Worm (Caenorhabditis elegans) whole organism, L4 larva: ENCODE data around the gene ZK688.10.

Experiments
- T20F7.1 ChIP-seq: fragments of 200-800 bp; sonication (Bioruptor generic); optimal IDR thresholded peaks from 2 replicates; lab custom pipeline; 2018; ENCODE audit warnings: mild to moderate bottlenecking, missing genetic modification characterization, missing compliant biosample characterization
- Y75B8A.6 ChIP-seq: fragments of 200-800 bp; sonication (Bioruptor generic); IDR thresholded peaks from 2 replicates; pipeline ENCODE4 v1.3.6; 2022; ENCODE audit warnings: missing genetic modification reagents, missing genetic modification characterization, missing compliant biosample characterization
- ZK337.2 ChIP-seq: fragments of 200-800 bp; sonication (Bioruptor generic); IDR thresholded peaks from 2 replicates; pipeline ENCODE4 v1.3.6; 2022; ENCODE audit warnings: missing genetic modification reagents, missing genetic modification characterization, missing compliant biosample characterization
- aha-1 ChIP-seq: fragments of 150-350 bp; peaks from one replicate; lab custom pipeline; 2014; ENCODE audit warnings: missing biosample characterization, missing genetic modification characterization
- ceh-28 ChIP-seq: fragments of 150-350 bp; optimal IDR thresholded peaks from 2 replicates; lab custom pipeline; 2014; ENCODE audit warnings: missing biosample characterization, missing genetic modification reagents, missing genetic modification characterization
- ces-1 ChIP-seq: fragments of 150-350 bp; sonication (generic microtip); optimal IDR thresholded peaks from 4 replicates; lab custom pipeline; 2014; ENCODE audit warnings: missing biosample characterization, missing genetic modification reagents, missing genetic modification characterization
- daf-16 ChIP-seq, 3 experiments: sonication (generic microtip); optimal IDR thresholded peaks; 2 replicates each; lab custom pipeline; 2016 to 2017; ENCODE audit warnings: missing genetic modification characterization in 3 of 3, missing genetic modification reagents in 3 of 3, mild to moderate bottlenecking in 2 of 3, missing compliant biosample characterization in 2 of 3, missing biosample characterization in 1 of 3, moderate library complexity in 1 of 3
- dpl-1 ChIP-seq: fragments of 150-350 bp; optimal IDR thresholded peaks from 2 replicates; lab custom pipeline; 2014; ENCODE audit warnings: missing biosample characterization, missing genetic modification reagents, missing genetic modification characterization
- dve-1 ChIP-seq: sonication (generic microtip); optimal IDR thresholded peaks from 2 replicates; lab custom pipeline; 2017; ENCODE audit warnings: antibody characterized with exemption, mild to moderate bottlenecking, missing genetic modification characterization, missing compliant biosample characterization; ENCODE audit not compliant: insufficient read depth
- fkh-10 ChIP-seq: fragments of 150-350 bp; optimal IDR thresholded peaks from 2 replicates; lab custom pipeline; 2014; ENCODE audit warnings: missing biosample characterization, missing genetic modification reagents, missing genetic modification characterization
- hlh-30 ChIP-seq: sonication (generic microtip); optimal IDR thresholded peaks from 2 replicates; lab custom pipeline; 2017; ENCODE audit warnings: antibody characterized with exemption, mild to moderate bottlenecking, missing genetic modification characterization, missing compliant biosample characterization; ENCODE audit not compliant: insufficient read depth
- lin-38 ChIP-seq: fragments of 200-800 bp; sonication (Bioruptor generic); IDR thresholded peaks from 2 replicates; pipeline ENCODE4 v1.3.6; 2022; ENCODE audit warnings: missing genetic modification reagents, missing genetic modification characterization, missing compliant biosample characterization
- lsy-2 ChIP-seq, 2 experiments: fragments of 150-350 bp in 1 of 2; sonication (generic microtip) in 1 of 2; optimal IDR thresholded peaks; 2 replicates each; lab custom pipeline; 2014 to 2017; ENCODE audit warnings: missing biosample characterization in 2 of 2, missing genetic modification characterization in 2 of 2
- mep-1 ChIP-seq: fragments of 150-350 bp; sonication (generic microtip); optimal IDR thresholded peaks from 3 replicates; lab custom pipeline; 2014; ENCODE audit warnings: missing biosample characterization, missing genetic modification characterization
- mes-2 ChIP-seq: sonication (generic microtip); optimal IDR thresholded peaks from 2 replicates; lab custom pipeline; 2016; ENCODE audit warnings: missing genotype, mild to moderate bottlenecking, missing genetic modification characterization, missing compliant biosample characterization; ENCODE audit not compliant: poor library complexity, severe bottlenecking
- nhr-111 ChIP-seq: fragments of 200-800 bp; sonication (Bioruptor generic); optimal IDR thresholded peaks from 2 replicates; lab custom pipeline; 2018; ENCODE audit warnings: mild to moderate bottlenecking, missing genetic modification characterization, missing compliant biosample characterization
- nhr-28 ChIP-seq: fragments of 150-350 bp; optimal IDR thresholded peaks from 2 replicates; lab custom pipeline; 2014; ENCODE audit warnings: missing biosample characterization, missing genetic modification characterization
- nhr-6 ChIP-seq: fragments of 150-350 bp; optimal IDR thresholded peaks from 2 replicates; lab custom pipeline; 2014; ENCODE audit warnings: missing biosample characterization, missing genetic modification characterization
- nhr-76 ChIP-seq: fragments of 150-350 bp; optimal IDR thresholded peaks from 2 replicates; lab custom pipeline; 2014; ENCODE audit warnings: missing biosample characterization, missing genetic modification characterization
- pqm-1 ChIP-seq: sonication (generic microtip); optimal IDR thresholded peaks from 2 replicates; lab custom pipeline; 2017; ENCODE audit warnings: missing biosample characterization, missing genetic modification characterization
- rbr-2 ChIP-seq: sonication (generic microtip); optimal IDR thresholded peaks from 2 replicates; lab custom pipeline; 2016; ENCODE audit warnings: missing genotype, missing genetic modification characterization, missing compliant biosample characterization
- snpc-1.2 ChIP-seq: fragments of 200-800 bp; sonication (Bioruptor generic); IDR thresholded peaks from 2 replicates; pipeline ENCODE4 v1.3.6; 2022; ENCODE audit warnings: missing genetic modification reagents, missing genetic modification characterization, missing compliant biosample characterization
- tag-97 ChIP-seq: fragments of 200-800 bp; sonication (Bioruptor generic); IDR thresholded peaks from 2 replicates; pipeline ENCODE4 v1.3.6; 2022; ENCODE audit warnings: missing genetic modification characterization, missing compliant biosample characterization
- unc-130 ChIP-seq: sonication (generic microtip); optimal IDR thresholded peaks from 2 replicates; lab custom pipeline; 2016; ENCODE audit warnings: missing genetic modification reagents, missing genetic modification characterization, missing compliant biosample characterization
- unc-39 ChIP-seq: sonication (generic microtip); optimal IDR thresholded peaks from 2 replicates; lab custom pipeline; 2017; ENCODE audit warnings: missing biosample characterization, missing genetic modification characterization
- unc-62 ChIP-seq, 3 experiments: fragments of 150-350 bp in 1 of 3; sonication (generic microtip); optimal IDR thresholded peaks in 2 of 3; peaks in 1 of 3; 1 replicate in 1 of 3; 2 replicates in 2 of 3; lab custom pipeline; 2014 to 2017; ENCODE audit warnings: missing biosample characterization in 3 of 3, missing genetic modification characterization in 3 of 3, missing genetic modification reagents in 3 of 3, missing genotype in 1 of 3
- zfp-2 ChIP-seq: sonication (generic microtip); optimal IDR thresholded peaks from 2 replicates; lab custom pipeline; 2016; ENCODE audit warnings: mild to moderate bottlenecking, missing genetic modification characterization, missing compliant biosample characterization
- zfp-3 ChIP-seq: fragments of 200-800 bp; sonication (Bioruptor generic); conservative IDR thresholded peaks from 2 replicates; pipeline ENCODE4 v1.3.6; 2022; ENCODE audit warnings: missing genetic modification reagents, missing genetic modification characterization, missing compliant biosample characterization

Gene ZK688.10

ce11 chrIII:7940819-7941218 lies 44.0 kb upstream of the ZK688.10 start, which contains the start of gene C29E4.12 (continued):
- TF ChIP-seq nhr-6 (tag; lab: Kevin White, UChicago) = peak; percentile 45
- TF ChIP-seq snpc-1.2 (GFP tag; lab: Robert Waterston, UW) = no peak

- TF ChIP-seq nhr-76 = no peak
- no peak for TF ChIP-seq mes-2 (tag; lab: Kevin White, UChicago)
- TF ChIP-seq ceh-28 (tag; lab: Kevin White, UChicago) = no peak
- TF ChIP-seq tag-97 = no peak
- no peak for TF ChIP-seq unc-39 (tag; lab: Kevin White, UChicago)
These were observed 40.7 kb upstream of the ZK688.10 start, which contains the start of gene C29E4.10 for ce11 chrIII:7937548-7937947. TSS of gene C29E4.10 (plus strand) at chrIII:7937848.

ce11 chrIII:7933235-7933634 lies 36.4 kb upstream of the ZK688.10 start, which contains the start of gene ran-2:
TSS of gene ran-2 (plus strand) at chrIII:7933535.
- TF ChIP-seq dve-1 (tag; lab: Kevin White, UChicago) (peak; percentile 16), zfp-2 (tag; lab: Kevin White, UChicago) (no peak), daf-16 (GFP tag; optimal IDR thresholded peaks at IDR 0.05; lab: Kevin White, UChicago) (no peak), daf-16 (tag; optimal IDR thresholded peaks at IDR 0.05; lab: Kevin White, UChicago) (peak; percentile 50), pqm-1 (peak; percentile 22), tag-97 (no peak)

DNA sequence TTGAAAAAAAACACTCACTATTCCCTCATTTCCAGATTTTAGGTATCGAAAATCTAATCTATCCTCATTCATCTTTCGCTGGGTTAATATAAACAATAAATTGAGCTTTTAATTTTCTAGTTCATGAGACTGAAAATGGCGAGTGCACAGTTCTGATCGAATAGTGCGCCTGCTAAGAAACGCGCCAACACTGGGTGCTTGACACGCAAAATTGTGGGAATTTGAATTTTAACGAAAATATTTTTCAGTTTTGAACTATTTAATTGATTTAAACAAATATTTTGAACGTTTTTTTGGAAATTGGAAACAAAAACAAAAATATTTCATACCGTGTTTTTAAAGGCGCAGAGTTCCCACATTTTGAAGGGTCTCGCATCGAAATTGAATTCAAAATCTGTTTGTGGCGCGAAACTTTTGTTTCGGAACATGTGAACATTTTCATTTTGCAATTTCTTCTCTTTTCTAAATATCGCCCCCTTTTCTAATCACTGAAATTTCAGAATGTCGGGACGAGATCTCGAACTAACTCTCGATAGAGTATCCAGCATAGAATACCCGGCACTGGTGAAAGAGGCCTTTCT lies 31.8 kb upstream of the ZK688.10 start, which contains the start of the genes C29E4.13 and npp-15:
Gene C29E4.13, minus strand, starts transcription at position 169 of the 581 bp plus-strand sequence.
Gene npp-15, plus strand, starts transcription at position 495 of the 581 bp plus-strand sequence.
- TF ChIP-seq unc-130 (GFP tag; lab: Kevin White, UChicago) (peak; percentile 39), mep-1 (peak; percentile 10), nhr-28 (peak; percentile 34), Y75B8A.6 (GFP tag; lab: Robert Waterston, UW) (no peak), hlh-30 (tag; lab: Kevin White, UChicago) (peak; percentile 12), zfp-3 (GFP tag; lab: Robert Waterston, UW) (no peak), daf-16 (GFP tag; optimal IDR thresholded peaks at IDR 0.05; lab: Kevin White, UChicago) (no peak), daf-16 (tag; optimal IDR thresholded peaks at IDR 0.05; lab: Kevin White, UChicago) (peak; percentile 37), dve-1 (tag; lab: Kevin White, UChicago) (peak; percentile 28), pqm-1 (peak; percentile 21), T20F7.1 (GFP tag; lab: Kevin White, UChicago) (peak; percentile 72), lin-38 (GFP tag; lab: Robert Waterston, UW) (peak; percentile 33; the same call in 1 of the 2 replicates), lsy-2 (tag; optimal IDR thresholded peaks at IDR 0.05; lab: Kevin White, UChicago) (no peak), ZK337.2 (GFP tag; lab: Robert Waterston, UW) (no peak), rbr-2 (tag; lab: Kevin White, UChicago) (no peak), dpl-1 (GFP tag; lab: Kevin White, UChicago) (peak; percentile 81), mes-2 (tag; lab: Kevin White, UChicago) (peak; percentile 64)

DNA sequence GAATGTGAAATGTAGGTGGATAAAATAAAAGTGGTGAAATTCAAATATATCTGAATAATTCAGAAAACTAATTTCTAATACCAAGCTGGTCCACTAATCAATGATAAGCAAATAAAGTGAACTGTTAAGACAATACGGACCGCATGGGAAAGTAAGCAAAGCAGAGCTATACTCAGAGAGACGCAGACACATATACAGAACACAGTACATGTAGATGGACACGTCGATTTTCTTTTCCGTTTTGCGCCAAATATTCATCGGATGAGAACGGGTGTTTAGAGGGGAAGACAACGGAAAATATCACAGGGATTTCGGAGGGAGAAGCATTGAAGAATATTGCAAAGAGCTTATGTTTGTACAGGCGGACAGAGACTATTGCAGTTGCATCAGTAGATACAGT lies 29.1 kb upstream of the ZK688.10 start:
- TF ChIP-seq fkh-10 (GFP tag; lab: Kevin White, UChicago) (no peak), ces-1 (GFP tag; lab: Kevin White, UChicago) (no peak), mes-2 (tag; lab: Kevin White, UChicago) (peak; percentile 7), rbr-2 (tag; lab: Kevin White, UChicago) (no peak), aha-1 (tag; lab: Kevin White, UChicago) (peak; percentile 70), nhr-111 (GFP tag; lab: Kevin White, UChicago) (no peak)

DNA sequence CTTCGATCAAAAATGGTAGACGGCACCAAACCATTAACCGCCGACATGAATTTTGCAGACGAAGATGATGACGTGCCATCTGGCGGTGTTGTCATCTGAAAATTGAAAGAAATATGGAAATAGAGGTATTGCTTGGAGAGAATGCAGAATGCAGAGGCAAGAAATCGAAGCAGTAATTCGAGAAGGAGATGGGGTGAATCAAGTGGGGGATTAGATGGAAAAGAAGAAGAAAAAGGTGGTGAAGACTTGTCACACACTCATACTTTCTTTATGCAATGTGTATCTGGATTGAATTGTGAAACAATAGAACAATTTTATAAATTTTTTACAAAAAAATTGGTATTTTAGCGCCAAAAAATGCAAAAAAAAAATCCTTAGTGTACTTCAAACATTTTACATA lies 28.0 kb upstream of the ZK688.10 start, which contains the start of gene tag-250:
Gene tag-250, minus strand, starts transcription at position 101 of the 400 bp plus-strand sequence.
- TF ChIP-seq unc-62 (GFP tag; optimal IDR thresholded peaks at IDR 0.05 in 1 of 2; lab: Kevin White, UChicago) (peak in 1 of 2 experiments; percentile 72), unc-62 (tag; optimal IDR thresholded peaks at IDR 0.05; lab: Kevin White, UChicago) (no peak), ZK337.2 (GFP tag; lab: Robert Waterston, UW) (no peak)
